Fruit fly (Drosophila melanogaster): Measurements from ENCODE around the gene Gr8a.

dm6 chrX:9252051-9252708 lies 25.2 kb downstream of the Gr8a start:
- TF ChIP-seq Sin3A (optimal IDR thresholded peaks at IDR 0.05) (no peak), Myc (optimal IDR thresholded peaks at IDR 0.05) (no peak), insv (optimal IDR thresholded peaks at IDR 0.05) (no peak), psq (optimal IDR thresholded peaks at IDR 0.05) (no peak), ttk (optimal IDR thresholded peaks at IDR 0.05) (no peak), h (optimal IDR thresholded peaks at IDR 0.05) (no peak)
